Fruit fly (Drosophila melanogaster) whole organism, embryonic: ENCODE results near the gene Edg91.
A peak's percentile ranks its signal among the peaks of the same experiment; 100 is the strongest.

Source experiments
- Adf1 ChIP-seq: fragments of 200-800 bp; sonication (Bioruptor generic); IDR thresholded peaks from 2 replicates; pipeline ENCODE4 v1.3.6; 2022; ENCODE audit warnings: missing biosample characterization, missing genetic modification characterization
- Aef1 ChIP-seq: fragments of 200-800 bp; sonication (Bioruptor generic); IDR thresholded peaks from 3 replicates; pipeline ENCODE4 v1.3.6; 2022; ENCODE audit warnings: missing biosample characterization, missing genetic modification characterization
- CG10431 ChIP-seq: fragments of 200-800 bp; sonication (Bioruptor generic); optimal IDR thresholded peaks from 3 replicates; lab custom pipeline; 2018; ENCODE audit warnings: missing biosample characterization, mild to moderate bottlenecking, missing genetic modification characterization
- CG13287 ChIP-seq: fragments of 200-800 bp; sonication (Bioruptor generic); IDR thresholded peaks from 2 replicates; pipeline ENCODE4 v1.3.6; 2022; ENCODE audit warnings: missing biosample characterization, missing genetic modification characterization; ENCODE audit not compliant: partially characterized antibody
- CG1602 ChIP-seq: fragments of 200-800 bp; sonication (Bioruptor generic); optimal IDR thresholded peaks from 3 replicates; lab custom pipeline; 2016; ENCODE audit warnings: missing biosample characterization, missing genetic modification characterization
- CG2120 ChIP-seq: fragments of 200-800 bp; sonication (Bioruptor generic); optimal IDR thresholded peaks from 3 replicates; lab custom pipeline; 2016; ENCODE audit warnings: missing biosample characterization, missing genetic modification characterization
- CG31365 ChIP-seq: fragments of 200-800 bp; sonication (Bioruptor generic); optimal IDR thresholded peaks from 2 replicates; lab custom pipeline; 2018; ENCODE audit warnings: missing biosample characterization, mild to moderate bottlenecking, missing genetic modification characterization
- CG4707 ChIP-seq: fragments of 200-800 bp; sonication (Bioruptor generic); optimal IDR thresholded peaks from 2 replicates; lab custom pipeline; 2018; ENCODE audit warnings: missing biosample characterization, mild to moderate bottlenecking, missing genetic modification characterization, moderate library complexity
- CG6254 ChIP-seq: fragments of 200-800 bp; sonication (Bioruptor generic); optimal IDR thresholded peaks from 3 replicates; lab custom pipeline; 2017; ENCODE audit warnings: mild to moderate bottlenecking, missing biosample characterization, missing genetic modification reagents, missing genetic modification characterization
- CG6654 ChIP-seq: fragments of 200-800 bp; sonication (Bioruptor generic); optimal IDR thresholded peaks from 2 replicates; lab custom pipeline; 2017; ENCODE audit warnings: missing biosample characterization, mild to moderate bottlenecking, missing genetic modification characterization
- CG7372 ChIP-seq: fragments of 200-800 bp; sonication (Bioruptor generic); IDR thresholded peaks from 2 replicates; pipeline ENCODE4 v1.3.6; 2022; ENCODE audit warnings: missing biosample characterization, missing genetic modification characterization
- CG7928 ChIP-seq: fragments of 200-800 bp; sonication (Bioruptor generic); optimal IDR thresholded peaks from 2 replicates; lab custom pipeline; 2017; ENCODE audit warnings: missing biosample characterization, mild to moderate bottlenecking, missing genetic modification characterization
- CG9817 ChIP-seq: fragments of 200-800 bp; sonication (Bioruptor generic); optimal IDR thresholded peaks from 2 replicates; lab custom pipeline; 2018; ENCODE audit warnings: missing biosample characterization, mild to moderate bottlenecking, missing genetic modification characterization, moderate library complexity
- Camta ChIP-seq: fragments of 200-800 bp; sonication (Bioruptor generic); optimal IDR thresholded peaks from 2 replicates; lab custom pipeline; 2016; ENCODE audit warnings: missing biosample characterization, missing genetic modification characterization
- H15 ChIP-seq: fragments of 200-800 bp; sonication (Bioruptor generic); IDR thresholded peaks from 3 replicates; pipeline ENCODE4 v1.3.6; 2022; ENCODE audit warnings: missing biosample characterization, missing genetic modification characterization
- Hr39 ChIP-seq: fragments of >200 bp; optimal IDR thresholded peaks from 2 replicates; lab custom pipeline; 2017
- Lhr ChIP-seq: fragments of 200-800 bp; sonication (Bioruptor generic); optimal IDR thresholded peaks from 3 replicates; lab custom pipeline; 2017; ENCODE audit warnings: mild to moderate bottlenecking, missing biosample characterization, missing genetic modification reagents, missing genetic modification characterization
- MTF-1 ChIP-seq: fragments of 200-800 bp; sonication (Bioruptor generic); optimal IDR thresholded peaks from 2 replicates; lab custom pipeline; 2018; ENCODE audit warnings: missing biosample characterization, mild to moderate bottlenecking, missing genetic modification characterization, borderline replicate concordance
- NfI ChIP-seq: fragments of 200-800 bp; sonication (Bioruptor generic); optimal IDR thresholded peaks from 3 replicates; lab custom pipeline; 2018; ENCODE audit warnings: missing biosample characterization, mild to moderate bottlenecking, missing genetic modification characterization, moderate library complexity
- Rx ChIP-seq: fragments of 200-800 bp; sonication (Bioruptor generic); IDR thresholded peaks from 2 replicates; pipeline ENCODE4 v1.3.6; 2022; ENCODE audit warnings: missing biosample characterization, missing genetic modification characterization
- Six4 ChIP-seq: fragments of 200-800 bp; sonication (Bioruptor generic); optimal IDR thresholded peaks from 2 replicates; lab custom pipeline; 2016; ENCODE audit warnings: missing biosample characterization, missing genetic modification characterization
- Sox102F ChIP-seq: fragments of 200-800 bp; sonication (Bioruptor generic); optimal IDR thresholded peaks from 2 replicates; lab custom pipeline; 2018; ENCODE audit warnings: missing biosample characterization, mild to moderate bottlenecking, missing genetic modification characterization, moderate library complexity
- Sry-δ ChIP-seq: fragments of 200-800 bp; sonication (Bioruptor generic); optimal IDR thresholded peaks from 2 replicates; lab custom pipeline; 2016; ENCODE audit warnings: missing biosample characterization, missing genetic modification characterization
- Ssrp ChIP-seq: fragments of 200-800 bp; sonication (Bioruptor generic); optimal IDR thresholded peaks from 2 replicates; lab custom pipeline; 2018; ENCODE audit warnings: missing biosample characterization, mild to moderate bottlenecking, missing genetic modification characterization, moderate library complexity
- Vsx1 ChIP-seq: fragments of 200-800 bp; sonication (Bioruptor generic); optimal IDR thresholded peaks from 2 replicates; lab custom pipeline; 2017; ENCODE audit warnings: missing biosample characterization, mild to moderate bottlenecking, missing genetic modification characterization, missing genetic modification reagents
- ase ChIP-seq: fragments of 200-800 bp; sonication (Bioruptor generic); IDR thresholded peaks from 3 replicates; pipeline ENCODE4 v1.3.6; 2022; ENCODE audit warnings: missing biosample characterization, missing genetic modification characterization
- ash1 ChIP-seq: fragments of 200-800 bp; sonication (Bioruptor generic); optimal IDR thresholded peaks from 2 replicates; lab custom pipeline; 2018; ENCODE audit warnings: missing biosample characterization, mild to moderate bottlenecking, missing genetic modification characterization
- cad ChIP-seq: fragments of >200 bp; optimal IDR thresholded peaks from 2 replicates; lab custom pipeline; 2017; ENCODE audit warnings: missing biosample characterization, missing genetic modification characterization
- corto ChIP-seq: fragments of 200-800 bp; sonication (Bioruptor generic); optimal IDR thresholded peaks from 2 replicates; lab custom pipeline; 2016; ENCODE audit warnings: missing biosample characterization, mild to moderate bottlenecking, missing genetic modification characterization, moderate library complexity
- disco-r ChIP-seq: fragments of 200-800 bp; sonication (Bioruptor generic); optimal IDR thresholded peaks from 2 replicates; lab custom pipeline; 2016; ENCODE audit warnings: missing biosample characterization, missing genetic modification characterization
- ems ChIP-seq: fragments of 200-800 bp; sonication (Bioruptor generic); optimal IDR thresholded peaks from 3 replicates; lab custom pipeline; 2016; ENCODE audit warnings: missing biosample characterization, missing genetic modification characterization
- eve ChIP-seq, 2 experiments: fragments of >200 bp; optimal IDR thresholded peaks; 2 replicates each; lab custom pipeline; 2017; ENCODE audit warnings: missing biosample characterization in 2 of 2, missing genetic modification characterization in 2 of 2
- gfzf ChIP-seq: fragments of 200-800 bp; sonication (Bioruptor generic); optimal IDR thresholded peaks from 2 replicates; lab custom pipeline; 2016; ENCODE audit warnings: missing biosample characterization, mild to moderate bottlenecking, missing genetic modification characterization, moderate library complexity
- gsb-n ChIP-seq: fragments of 200-800 bp; sonication (Bioruptor generic); optimal IDR thresholded peaks from 3 replicates; lab custom pipeline; 2018; ENCODE audit warnings: missing biosample characterization, mild to moderate bottlenecking, missing genetic modification characterization
- ham ChIP-seq: fragments of 200-800 bp; sonication (Bioruptor generic); IDR thresholded peaks from 2 replicates; pipeline ENCODE4 v1.3.6; 2022; ENCODE audit warnings: missing biosample characterization, missing genetic modification characterization
- hb ChIP-seq: fragments of 200-800 bp; sonication (Bioruptor generic); IDR thresholded peaks from 3 replicates; pipeline ENCODE4 v1.3.6; 2022; ENCODE audit warnings: missing biosample characterization, missing genetic modification characterization; ENCODE audit not compliant: partially characterized antibody
- ind ChIP-seq: fragments of 200-800 bp; sonication (Bioruptor generic); optimal IDR thresholded peaks from 3 replicates; lab custom pipeline; 2016; ENCODE audit warnings: missing biosample characterization, missing genetic modification characterization
- jigr1 ChIP-seq: fragments of 200-800 bp; sonication (Bioruptor generic); IDR thresholded peaks from 3 replicates; pipeline ENCODE4 v1.3.6; 2022; ENCODE audit warnings: missing biosample characterization, missing genetic modification characterization
- lov ChIP-seq, 2 experiments: fragments of 200-800 bp in 1 of 2; fragments of >200 bp in 1 of 2; sonication (Bioruptor generic) in 1 of 2; IDR thresholded peaks in 1 of 2; optimal IDR thresholded peaks in 1 of 2; 2 replicates in 1 of 2; 3 replicates in 1 of 2; pipeline versions ENCODE4 v1.3.6 to Lab custom; 2017 to 2022; ENCODE audit warnings: missing biosample characterization in 1 of 2, missing genetic modification characterization in 1 of 2
- mam ChIP-seq: fragments of 200-800 bp; sonication (Bioruptor generic); optimal IDR thresholded peaks from 3 replicates; lab custom pipeline; 2016; ENCODE audit warnings: missing biosample characterization, missing genetic modification characterization
- odd ChIP-seq: fragments of 200-800 bp; sonication (Bioruptor generic); optimal IDR thresholded peaks from 2 replicates; lab custom pipeline; 2017; ENCODE audit warnings: missing biosample characterization, mild to moderate bottlenecking, missing genetic modification characterization
- onecut ChIP-seq: fragments of 200-800 bp; sonication (Bioruptor generic); IDR thresholded peaks from 2 replicates; pipeline ENCODE4 v1.3.6; 2022; ENCODE audit warnings: missing biosample characterization, missing genetic modification characterization
- pfk ChIP-seq: fragments of 200-800 bp; sonication (Bioruptor generic); optimal IDR thresholded peaks from 2 replicates; lab custom pipeline; 2018; ENCODE audit warnings: missing biosample characterization, mild to moderate bottlenecking, missing genetic modification characterization, moderate library complexity
- ro ChIP-seq: fragments of 200-800 bp; sonication (Bioruptor generic); IDR thresholded peaks from 2 replicates; pipeline ENCODE4 v1.3.6; 2022; ENCODE audit warnings: missing biosample characterization, missing genetic modification characterization
- scrt ChIP-seq: fragments of 200-800 bp; sonication (Bioruptor generic); optimal IDR thresholded peaks from 2 replicates; lab custom pipeline; 2018; ENCODE audit warnings: missing biosample characterization, mild to moderate bottlenecking, missing genetic modification characterization, moderate library complexity
- sens ChIP-seq: fragments of 200-800 bp; sonication (Bioruptor generic); peaks from one replicate; lab custom pipeline; 2016; ENCODE audit warnings: missing biosample characterization, missing genetic modification characterization
- shn ChIP-seq: fragments of 200-800 bp; sonication (Bioruptor generic); optimal IDR thresholded peaks from 3 replicates; lab custom pipeline; 2016; ENCODE audit warnings: missing biosample characterization, missing genetic modification characterization
- sima ChIP-seq: fragments of 200-800 bp; sonication (Bioruptor generic); optimal IDR thresholded peaks from 2 replicates; lab custom pipeline; 2016; ENCODE audit warnings: missing biosample characterization, missing genetic modification characterization
- slbo ChIP-seq: fragments of 200-800 bp; sonication (Bioruptor generic); IDR thresholded peaks from 2 replicates; pipeline ENCODE4 v1.3.6; 2022; ENCODE audit warnings: missing biosample characterization, missing genetic modification characterization
- ttk ChIP-seq: fragments of 200-800 bp; sonication (Bioruptor generic); IDR thresholded peaks from 2 replicates; pipeline ENCODE4 v2.1.2; 2022; ENCODE audit warnings: missing biosample characterization, missing genetic modification characterization
- twi ChIP-seq: fragments of 200-800 bp; optimal IDR thresholded peaks from 2 replicates; lab custom pipeline; 2019; ENCODE audit warnings: missing biosample characterization, mild to moderate bottlenecking, missing genetic modification characterization, moderate library complexity
- vnd ChIP-seq: fragments of 200-800 bp; sonication (Bioruptor generic); IDR thresholded peaks from 3 replicates; pipeline ENCODE4 v1.3.6; 2022; ENCODE audit warnings: missing biosample characterization, missing genetic modification characterization; ENCODE audit not compliant: partially characterized antibody

Gene Edg91

DNA sequence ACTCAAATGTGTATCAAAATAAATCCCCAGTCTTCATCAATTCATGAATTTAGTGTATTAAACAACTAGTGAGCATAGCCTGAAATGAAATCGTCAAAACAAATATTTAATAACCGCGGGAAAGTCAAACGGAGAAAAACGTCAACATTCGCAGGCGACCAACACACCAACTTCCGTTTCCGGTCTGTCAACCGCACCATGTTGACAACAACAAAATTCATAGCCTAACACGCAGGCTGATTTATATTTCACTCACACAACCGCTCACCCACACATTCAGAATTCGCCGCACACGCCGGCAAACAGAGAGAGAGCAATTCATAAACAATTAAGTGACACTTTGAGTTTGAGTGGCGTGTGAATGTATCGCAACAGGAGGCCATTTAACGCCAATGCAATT, 43.7 kb upstream of the Edg91 start (continued):
- TF ChIP-seq vnd (GFP tag; lab: Robert Waterston, UW) (no peak), jigr1 (GFP tag; lab: Robert Waterston, UW) (no peak), eve (GFP tag; optimal IDR thresholded peaks at IDR 0.05; lab: Kevin White, UChicago) (no peak), CG31365 (tag; lab: Kevin White, UChicago) (peak; percentile 15), Ssrp (tag; lab: Kevin White, UChicago) (no peak), mam (GFP tag; lab: Kevin White, UChicago) (no peak), ttk (GFP tag; lab: Robert Waterston, UW) (no peak), NfI (GFP tag; lab: Kevin White, UChicago) (peak; percentile 56), lov (optimal IDR thresholded peaks at IDR 0.05; lab: Kevin White, UChicago) (no peak), lov (GFP tag; IDR thresholded peaks at IDR 0.05; lab: Robert Waterston, UW) (peak; percentile 77; the same call in 2 of the 3 replicates), Lhr (peak; percentile 20), ham (no peak), ase (GFP tag; lab: Robert Waterston, UW) (no peak), Aef1 (GFP tag; lab: Robert Waterston, UW) (no peak), CG9817 (peak; percentile 10), CG2120 (GFP tag; lab: Kevin White, UChicago) (no peak), CG6654 (GFP tag; lab: Kevin White, UChicago) (no peak), disco-r (GFP tag; lab: Kevin White, UChicago) (no peak), sima (GFP tag; lab: Kevin White, UChicago) (no peak), CG4707 (GFP tag; lab: Kevin White, UChicago) (peak; percentile 47), hb (GFP tag; lab: Robert Waterston, UW) (no peak), corto (GFP tag; lab: Kevin White, UChicago) (no peak), odd (GFP tag; lab: Kevin White, UChicago) (peak; percentile 63), Adf1 (no peak), CG1602 (no peak), ro (GFP tag; lab: Robert Waterston, UW) (no peak), Hr39 (no peak), CG7928 (GFP tag; lab: Kevin White, UChicago) (no peak), Six4 (GFP tag; lab: Kevin White, UChicago) (no peak), Camta (GFP tag; lab: Kevin White, UChicago) (no peak), slbo (GFP tag; lab: Robert Waterston, UW) (no peak), MTF-1 (GFP tag; lab: Kevin White, UChicago) (peak; percentile 53), CG6254 (GFP tag; lab: Kevin White, UChicago) (peak; percentile 58), H15 (no peak), ems (no peak), pfk (no peak), twi (tag; lab: Kevin White, UChicago) (peak; percentile 2), onecut (peak; percentile 44), ind (GFP tag; lab: Kevin White, UChicago) (no peak), sens (GFP tag; lab: Kevin White, UChicago) (peak; percentile 79), CG10431 (GFP tag; lab: Kevin White, UChicago) (peak; percentile 27), cad (GFP tag; lab: Kevin White, UChicago) (no peak), gfzf (GFP tag; lab: Kevin White, UChicago) (no peak), Sox102F (GFP tag; lab: Kevin White, UChicago) (no peak), scrt (no peak), Vsx1 (no peak), CG13287 (GFP tag; lab: Robert Waterston, UW) (no peak), Rx (GFP tag; lab: Robert Waterston, UW) (no peak), gsb-n (tag; lab: Kevin White, UChicago) (peak; percentile 38), Sry-δ (GFP tag; lab: Kevin White, UChicago) (no peak), CG7372 (no peak), ash1 (GFP tag; lab: Kevin White, UChicago) (no peak), shn (GFP tag; lab: Kevin White, UChicago) (no peak)
